Worm (Caenorhabditis elegans) whole organism, young adult: ENCODE measurements around the gene polq-1.

ENCODE experiments used
- B0035.1 ChIP-seq: sonication (generic microtip); optimal IDR thresholded peaks from 2 replicates; lab custom pipeline; 2016; ENCODE audit warnings: missing genetic modification characterization, mild to moderate bottlenecking, missing compliant biosample characterization, missing genotype, missing genetic modification reagents
- B0336.3 ChIP-seq: fragments of 200-800 bp; sonication (Bioruptor generic); IDR thresholded peaks from 2 replicates; pipeline ENCODE4 v1.3.6; 2022; ENCODE audit warnings: missing genetic modification characterization, missing compliant biosample characterization
- C06A6.2 ChIP-seq: fragments of 200-800 bp; sonication (Bioruptor generic); conservative IDR thresholded peaks from 2 replicates; pipeline ENCODE4 v1.3.6; 2022; ENCODE audit warnings: missing genetic modification characterization, missing compliant biosample characterization
- D2030.7 ChIP-seq: fragments of 200-800 bp; sonication (Bioruptor generic); IDR thresholded peaks from 2 replicates; pipeline ENCODE4 v1.3.6; 2022; ENCODE audit warnings: missing genetic modification reagents, missing genetic modification characterization, missing compliant biosample characterization
- F23B12.7 ChIP-seq: sonication (generic microtip); optimal IDR thresholded peaks from 2 replicates; lab custom pipeline; 2017; ENCODE audit warnings: missing genetic modification characterization, mild to moderate bottlenecking, missing compliant biosample characterization, antibody characterized with exemption, moderate library complexity; ENCODE audit not compliant: insufficient read depth
- F52B5.7 ChIP-seq: sonication (generic microtip); optimal IDR thresholded peaks from 2 replicates; lab custom pipeline; 2016; ENCODE audit warnings: mild to moderate bottlenecking, missing genetic modification characterization, missing compliant biosample characterization
- F55B11.4 ChIP-seq: sonication (generic microtip); optimal IDR thresholded peaks from 2 replicates; lab custom pipeline; 2016; ENCODE audit warnings: missing compliant biosample characterization, missing genetic modification characterization, borderline replicate concordance; ENCODE audit not compliant: insufficient read depth
- F57C9.4 ChIP-seq: sonication (generic microtip); optimal IDR thresholded peaks from 2 replicates; lab custom pipeline; 2017; ENCODE audit warnings: mild to moderate bottlenecking, missing genetic modification characterization, missing compliant biosample characterization
- Y53F4B.3 ChIP-seq: fragments of 200-800 bp; sonication (Bioruptor generic); IDR thresholded peaks from 2 replicates; pipeline ENCODE4 v1.3.6; 2022; ENCODE audit warnings: missing genetic modification reagents, missing genetic modification characterization, missing compliant biosample characterization
- Y56A3A.18 ChIP-seq: fragments of 200-800 bp; sonication (Bioruptor generic); IDR thresholded peaks from 2 replicates; pipeline ENCODE4 v1.3.6; 2022; ENCODE audit warnings: missing genetic modification reagents, missing genetic modification characterization, missing compliant biosample characterization
- Y95B8A.8 ChIP-seq: fragments of 200-800 bp; sonication (Bioruptor generic); IDR thresholded peaks from 2 replicates; pipeline ENCODE4 v1.3.6; 2022; ENCODE audit warnings: missing genetic modification reagents, missing genetic modification characterization, missing compliant biosample characterization
- akir-1 ChIP-seq: fragments of 200-800 bp; sonication (Bioruptor generic); optimal IDR thresholded peaks from 2 replicates; lab custom pipeline; 2018; ENCODE audit warnings: mild to moderate bottlenecking, missing genetic modification characterization, moderate library complexity, missing compliant biosample characterization
- ama-1 ChIP-seq, 3 experiments: fragments of 150-350 bp in 1 of 3; sonication (generic microtip) in 2 of 3; optimal IDR thresholded peaks; 2 replicates each; lab custom pipeline; 2014 to 2018; ENCODE audit warnings: missing biosample characterization in 2 of 3, missing genetic modification characterization in 2 of 3, missing genetic modification reagents in 2 of 3
- attf-3 ChIP-seq: fragments of 200-800 bp; sonication (Bioruptor generic); conservative IDR thresholded peaks from 2 replicates; pipeline ENCODE4 v1.3.6; 2022; ENCODE audit warnings: missing genetic modification reagents, missing genetic modification characterization, missing compliant biosample characterization
- attf-5 ChIP-seq: fragments of 200-800 bp; sonication (Bioruptor generic); optimal IDR thresholded peaks from 2 replicates; lab custom pipeline; 2018; ENCODE audit warnings: mild to moderate bottlenecking, missing genetic modification characterization, missing compliant biosample characterization
- bed-1 ChIP-seq: fragments of 200-800 bp; sonication (Bioruptor generic); IDR thresholded peaks from 2 replicates; pipeline ENCODE4 v1.3.6; 2022; ENCODE audit warnings: missing genetic modification reagents, missing genetic modification characterization, missing compliant biosample characterization
- ccch-3 ChIP-seq: fragments of 200-800 bp; sonication (Bioruptor generic); optimal IDR thresholded peaks from 2 replicates; lab custom pipeline; 2018; ENCODE audit warnings: mild to moderate bottlenecking, missing genetic modification characterization, missing compliant biosample characterization
- cebp-1 ChIP-seq, 2 experiments: fragments of 200-800 bp in 1 of 2; sonication (Bioruptor generic) in 1 of 2; sonication (generic microtip) in 1 of 2; IDR thresholded peaks in 1 of 2; optimal IDR thresholded peaks in 1 of 2; 2 replicates each; pipeline versions ENCODE4 v1.3.6 to Lab custom; 2017 to 2022; ENCODE audit warnings: missing compliant biosample characterization in 2 of 2, missing genetic modification characterization in 2 of 2, mild to moderate bottlenecking in 1 of 2, missing genetic modification reagents in 1 of 2, moderate library complexity in 1 of 2
- cebp-2 ChIP-seq: fragments of 200-800 bp; sonication (Bioruptor generic); IDR thresholded peaks from 2 replicates; pipeline ENCODE4 v1.3.6; 2022; ENCODE audit warnings: missing genetic modification characterization, missing compliant biosample characterization
- efl-1 ChIP-seq: fragments of 150-350 bp; optimal IDR thresholded peaks from 2 replicates; lab custom pipeline; 2014; ENCODE audit warnings: missing biosample characterization, missing genetic modification reagents, missing genetic modification characterization
- egl-44 ChIP-seq: fragments of 200-800 bp; sonication (Bioruptor generic); IDR thresholded peaks from 2 replicates; pipeline ENCODE4 v1.3.6; 2022; ENCODE audit warnings: missing genetic modification reagents, missing genetic modification characterization, missing compliant biosample characterization
- ets-4 ChIP-seq: fragments of 200-800 bp; sonication (Bioruptor generic); optimal IDR thresholded peaks from 2 replicates; lab custom pipeline; 2018; ENCODE audit warnings: mild to moderate bottlenecking, missing genetic modification characterization, missing compliant biosample characterization
- hmg-1.2 ChIP-seq: fragments of 200-800 bp; sonication (Bioruptor generic); IDR thresholded peaks from 2 replicates; pipeline ENCODE4 v1.3.6; 2022; ENCODE audit warnings: missing genetic modification reagents, missing genetic modification characterization, missing compliant biosample characterization
- lin-40 ChIP-seq: sonication (generic microtip); optimal IDR thresholded peaks from 2 replicates; lab custom pipeline; 2016; ENCODE audit warnings: missing genetic modification characterization, mild to moderate bottlenecking, missing compliant biosample characterization, missing genotype, missing genetic modification reagents
- lin-54 ChIP-seq: fragments of 200-800 bp; sonication (Bioruptor generic); optimal IDR thresholded peaks from 2 replicates; lab custom pipeline; 2018; ENCODE audit warnings: mild to moderate bottlenecking, missing genetic modification characterization, missing compliant biosample characterization
- lsy-27 ChIP-seq: sonication (generic microtip); optimal IDR thresholded peaks from 2 replicates; lab custom pipeline; 2017; ENCODE audit warnings: missing genetic modification characterization, mild to moderate bottlenecking, missing compliant biosample characterization, antibody characterized with exemption, missing genotype, borderline replicate concordance; ENCODE audit not compliant: insufficient read depth
- madf-3 ChIP-seq: fragments of 200-800 bp; sonication (Bioruptor generic); IDR thresholded peaks from 2 replicates; pipeline ENCODE4 v1.3.6; 2022; ENCODE audit warnings: missing genetic modification reagents, missing genetic modification characterization, missing compliant biosample characterization
- mxl-1 ChIP-seq: sonication (generic microtip); optimal IDR thresholded peaks from 2 replicates; lab custom pipeline; 2016; ENCODE audit warnings: missing genetic modification characterization, missing compliant biosample characterization
- nhr-120 ChIP-seq: fragments of 200-800 bp; sonication (Bioruptor generic); IDR thresholded peaks from 2 replicates; pipeline ENCODE4 v1.3.6; 2022; ENCODE audit warnings: missing genetic modification characterization, missing compliant biosample characterization
- nhr-27 ChIP-seq: fragments of 200-800 bp; sonication (Bioruptor generic); optimal IDR thresholded peaks from 2 replicates; lab custom pipeline; 2018; ENCODE audit warnings: mild to moderate bottlenecking, missing genetic modification characterization, moderate library complexity, missing compliant biosample characterization
- nhr-80 ChIP-seq: sonication (generic microtip); optimal IDR thresholded peaks from 2 replicates; lab custom pipeline; 2016; ENCODE audit warnings: missing genetic modification characterization, missing compliant biosample characterization
- rcor-1 ChIP-seq: fragments of 200-800 bp; sonication (Bioruptor generic); IDR thresholded peaks from 2 replicates; pipeline ENCODE4 v1.3.6; 2022; ENCODE audit warnings: missing genetic modification reagents, missing genetic modification characterization, missing compliant biosample characterization
- unc-62 ChIP-seq: fragments of 150-350 bp; optimal IDR thresholded peaks from 2 replicates; lab custom pipeline; 2014; ENCODE audit warnings: missing biosample characterization, missing genetic modification reagents, missing genetic modification characterization
- ztf-18 ChIP-seq: sonication (generic microtip); optimal IDR thresholded peaks from 2 replicates; lab custom pipeline; 2016; ENCODE audit warnings: missing genotype, mild to moderate bottlenecking, missing genetic modification characterization, missing compliant biosample characterization
- ztf-25 ChIP-seq: fragments of 200-800 bp; sonication (Bioruptor generic); IDR thresholded peaks from 2 replicates; pipeline ENCODE4 v1.3.6; 2022; ENCODE audit warnings: missing genetic modification reagents, missing genetic modification characterization, missing compliant biosample characterization

Gene polq-1

DNA sequence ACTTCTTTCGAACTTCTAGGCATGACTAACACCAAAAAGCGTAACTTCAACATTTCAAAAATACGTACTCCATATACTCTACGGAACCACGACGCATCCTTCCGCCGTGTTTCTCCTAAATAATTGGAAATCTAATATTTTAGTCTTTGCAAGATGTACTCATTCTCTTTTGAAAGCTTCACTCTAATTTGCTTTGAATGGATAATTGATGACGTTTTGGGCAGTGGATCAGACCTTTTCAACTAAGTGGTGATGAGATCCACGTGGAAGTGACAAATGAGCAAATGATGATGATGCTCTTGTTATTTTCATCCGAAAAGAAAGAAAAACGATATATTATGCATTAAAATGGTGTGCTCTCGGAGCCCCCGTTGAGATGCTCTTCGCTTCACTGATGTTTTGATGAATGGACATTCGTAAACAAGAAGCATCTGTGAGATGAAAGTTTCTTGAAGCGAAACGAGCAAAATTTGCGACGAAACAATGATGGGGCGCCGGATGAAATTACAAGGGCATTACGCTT lies 21.6 kb upstream of the polq-1 start:
- TF ChIP-seq Y95B8A.8 (no peak), efl-1 (GFP tag; lab: Kevin White, UChicago) (no peak), lsy-27 (tag; lab: Kevin White, UChicago) (no peak), unc-62 (no peak), hmg-1.2 (no peak), cebp-2 (GFP tag; lab: Robert Waterston, UW) (no peak), ztf-25 (no peak), B0336.3 (GFP tag; lab: Robert Waterston, UW) (no peak), nhr-27 (tag; lab: Kevin White, UChicago) (no peak), F55B11.4 (tag; lab: Kevin White, UChicago) (no peak), attf-5 (no peak), F52B5.7 (tag; lab: Kevin White, UChicago) (no peak), attf-3 (no peak), ztf-18 (tag; lab: Kevin White, UChicago) (no peak)

DNA sequence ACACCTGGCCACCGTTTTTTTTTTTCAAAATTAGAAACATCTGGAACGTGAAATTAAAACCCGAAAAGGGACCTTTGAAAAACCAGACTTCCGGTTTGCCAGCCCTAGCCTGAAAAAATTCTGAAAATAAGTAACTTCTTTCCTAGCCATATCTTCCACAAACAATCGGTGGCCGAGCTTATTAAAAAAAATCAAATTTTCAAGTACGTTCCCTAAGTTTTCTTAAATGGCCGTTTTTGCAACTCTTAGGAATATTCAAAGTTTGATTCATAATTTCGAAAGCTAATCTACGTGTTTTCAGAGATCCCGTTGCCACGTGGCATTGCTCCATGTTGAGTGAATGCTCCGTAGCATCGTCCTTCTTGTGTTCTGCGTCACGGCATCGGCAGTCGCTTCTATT lies 20.7 kb upstream of the polq-1 start, which contains the start of gene R12B2.8:
TSS of gene R12B2.8 (plus strand) at position 301 of the 400 bp plus-strand sequence.
- TF ChIP-seq rcor-1 (GFP tag; lab: Robert Waterston, UW), result no peak

DNA sequence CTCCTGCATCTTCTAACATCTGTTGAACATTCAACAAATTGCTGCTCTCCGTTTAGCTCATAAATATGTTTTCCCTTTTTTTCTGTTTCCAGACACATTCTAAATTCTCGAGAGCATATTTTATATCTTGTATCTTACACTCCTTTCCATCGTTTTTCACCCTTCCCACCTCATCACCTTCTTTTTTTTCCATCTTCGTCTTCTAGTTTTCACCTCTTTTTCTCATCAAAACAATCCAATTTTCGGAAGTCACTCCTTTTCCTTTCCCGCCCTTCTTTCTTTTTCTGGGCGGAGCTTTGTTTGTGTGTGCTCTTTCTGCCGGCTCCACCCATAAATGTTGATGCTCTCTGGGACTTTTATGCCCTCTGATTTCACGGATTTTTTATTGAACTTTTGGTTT lies 19.9 kb upstream of the polq-1 start:
- no peak for TF ChIP-seq mxl-1 (tag; lab: Kevin White, UChicago)
- TF ChIP-seq Y56A3A.18 (GFP tag; lab: Robert Waterston, UW), result no peak
- TF ChIP-seq madf-3 (GFP tag; lab: Robert Waterston, UW), result no peak
- no peak for TF ChIP-seq lin-40 (tag; lab: Kevin White, UChicago)
- no peak for TF ChIP-seq ztf-25
- no peak for TF ChIP-seq ama-1 (optimal IDR thresholded peaks at IDR 0.05; lab: Kevin White, UChicago)
- TF ChIP-seq ama-1 (GFP tag; optimal IDR thresholded peaks at IDR 0.05; lab: Kevin White, UChicago), result no peak
- TF ChIP-seq ccch-3 (GFP tag; lab: Kevin White, UChicago), result no peak
- no peak for TF ChIP-seq F57C9.4 (tag; lab: Kevin White, UChicago)
- no peak for TF ChIP-seq F23B12.7
- TF ChIP-seq B0035.1, result no peak
- TF ChIP-seq nhr-120 (GFP tag; lab: Robert Waterston, UW), result no peak
- TF ChIP-seq nhr-80 (tag; lab: Kevin White, UChicago), result no peak
- no peak for TF ChIP-seq unc-62
- no peak for TF ChIP-seq cebp-1 (GFP tag; IDR thresholded peaks at IDR 0.05; lab: Robert Waterston, UW)
- no peak for TF ChIP-seq cebp-1 (tag; optimal IDR thresholded peaks at IDR 0.05; lab: Kevin White, UChicago)

DNA sequence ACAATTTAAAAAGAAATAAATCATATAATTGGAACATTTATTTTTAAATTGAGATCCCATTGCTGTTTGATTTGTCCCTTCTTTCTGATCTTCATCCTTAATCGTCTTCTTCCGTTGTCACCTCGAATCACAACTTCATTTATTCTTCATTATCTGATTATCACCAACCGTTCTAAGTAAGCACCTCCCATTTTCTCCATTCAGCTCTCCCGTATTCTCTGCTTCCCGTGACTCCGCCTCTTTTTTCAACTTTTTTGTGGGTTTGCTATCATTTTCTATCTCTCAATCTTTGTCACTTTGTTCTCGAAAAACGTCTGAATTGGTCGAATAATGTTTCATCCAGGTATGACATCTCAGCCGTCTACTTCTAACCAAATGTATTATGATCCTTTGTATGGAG lies 13.0 kb upstream of the polq-1 start, which contains the start of gene sma-4:
TSS of gene sma-4 (plus strand) at position 301 of the 400 bp plus-strand sequence.
- TF ChIP-seq B0035.1 (no peak), D2030.7 (GFP tag; lab: Robert Waterston, UW) (no peak), Y53F4B.3 (no peak), C06A6.2 (GFP tag; lab: Robert Waterston, UW) (no peak), ets-4 (GFP tag; lab: Kevin White, UChicago) (no peak), lin-54 (GFP tag; lab: Kevin White, UChicago) (no peak), bed-1 (no peak), akir-1 (GFP tag; lab: Kevin White, UChicago) (no peak), egl-44 (GFP tag; lab: Robert Waterston, UW) (no peak)
